Worm (Caenorhabditis elegans): ENCODE data around the gene pept-1.

pept-1 gene

ce11 chrX:6435812-6436211, 20.9 kb upstream of the pept-1 start:
- TF ChIP-seq R02D3.7 (tag; optimal IDR thresholded peaks at IDR 0.05) (no peak), sea-2 (GFP tag; optimal IDR thresholded peaks at IDR 0.05) (no peak), nhr-28 (tag; optimal IDR thresholded peaks at IDR 0.05) (no peak), tbx-2 (tag; optimal IDR thresholded peaks at IDR 0.05) (no peak)

ce11 chrX:6437545-6437944, 19.1 kb upstream of the pept-1 start, which contains the start of gene K10C2.8:
K10C2.8 (minus strand) TSS chrX:6437645.
- TF ChIP-seq lsy-12 (tag; optimal IDR thresholded peaks at IDR 0.05) (no peak), ceh-9 (tag; optimal IDR thresholded peaks at IDR 0.05) (no peak), R02D3.7 (tag; optimal IDR thresholded peaks at IDR 0.05) (no peak), nhr-76 (tag; optimal IDR thresholded peaks at IDR 0.05) (no peak), mml-1 (tag; optimal IDR thresholded peaks at IDR 0.05) (no peak), eor-1 (tag; optimal IDR thresholded peaks at IDR 0.05) (no peak), hmg-11 (tag; optimal IDR thresholded peaks at IDR 0.05) (no peak), ama-1 (optimal IDR thresholded peaks at IDR 0.05) (no peak)

DNA sequence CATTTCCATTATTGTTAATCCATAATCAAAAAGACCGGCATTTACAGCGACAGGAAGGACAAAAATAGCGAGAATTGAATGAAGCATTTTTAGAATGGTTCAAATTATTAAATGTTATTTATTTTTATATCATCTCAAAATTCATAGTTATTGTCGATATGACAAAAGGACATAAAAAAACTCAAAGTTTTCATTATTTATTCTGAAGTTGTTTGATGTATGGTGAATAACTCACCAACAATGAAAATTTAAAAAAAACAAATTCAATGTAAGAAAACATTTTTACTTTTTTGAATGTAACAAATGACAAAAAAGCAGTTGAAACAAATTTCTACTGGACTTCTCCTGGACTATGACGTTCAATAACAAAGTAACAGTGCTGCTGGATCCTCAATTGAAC, 16.2 kb upstream of the pept-1 start, which contains the start of gene K10C2.14:
K10C2.14 (minus strand) TSS at position 101 of the 400 bp plus-strand sequence.
- TF ChIP-seq R02D3.7 (tag; optimal IDR thresholded peaks at IDR 0.05) (no peak), mml-1 (tag; optimal IDR thresholded peaks at IDR 0.05) (no peak), lsy-12 (tag; optimal IDR thresholded peaks at IDR 0.05) (no peak)

DNA sequence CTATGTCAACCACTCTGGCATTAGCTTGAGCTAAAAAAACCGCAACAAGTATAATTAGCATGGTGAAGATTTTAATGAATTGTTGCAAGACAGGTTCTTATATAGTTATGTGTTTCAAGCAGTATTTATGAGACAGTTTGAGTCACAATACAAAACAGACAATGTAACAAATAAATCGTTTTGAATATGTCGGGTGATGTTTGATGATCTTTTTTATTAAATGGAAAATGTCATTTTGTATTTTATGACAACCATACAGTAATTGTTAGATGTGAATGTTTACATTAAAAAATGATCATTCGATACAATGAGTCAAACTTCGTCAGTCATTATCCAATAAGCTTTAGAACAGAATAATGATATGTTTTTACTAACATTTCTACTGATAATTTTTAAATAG, 13.3 kb upstream of the pept-1 start, which contains the start of gene K10C2.7:
K10C2.7 (minus strand) TSS at position 101 of the 400 bp plus-strand sequence.
- TF ChIP-seq ceh-9 (tag; optimal IDR thresholded peaks at IDR 0.05), result no peak

DNA sequence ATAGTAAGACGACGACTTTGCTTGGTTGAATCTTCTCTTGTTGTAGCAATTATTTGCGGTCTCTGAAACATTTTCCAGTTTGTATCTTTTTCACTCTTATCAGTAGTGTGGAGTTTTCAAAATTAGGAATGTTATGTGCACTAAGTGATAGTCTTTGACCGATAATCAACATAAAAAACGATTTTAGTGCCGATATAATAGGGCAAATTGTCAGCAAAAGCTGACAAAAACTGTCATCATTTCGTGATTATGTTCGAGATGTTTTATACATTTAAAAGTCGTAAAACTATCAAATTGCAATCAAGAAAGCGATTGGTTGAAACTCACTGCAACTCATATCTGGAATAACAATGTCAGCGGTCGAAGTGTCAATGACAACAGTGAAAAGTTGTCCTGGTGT, 11.4 kb upstream of the pept-1 start:
- no peak for TF ChIP-seq ztf-11 (tag; optimal IDR thresholded peaks at IDR 0.05)
- peak; percentile 91 for TF ChIP-seq skn-1 (tag; optimal IDR thresholded peaks at IDR 0.05)
- no peak for TF ChIP-seq nhr-76 (tag; optimal IDR thresholded peaks at IDR 0.05)
- TF ChIP-seq nhr-23 (tag; optimal IDR thresholded peaks at IDR 0.05), result no peak
- peak; percentile 86 for TF ChIP-seq elt-2 (tag; optimal IDR thresholded peaks at IDR 0.05)
- no peak for TF ChIP-seq nfya-1 (tag; optimal IDR thresholded peaks at IDR 0.05; ENCODE audit: insufficient read depth)
- no peak for TF ChIP-seq lin-15B (tag; optimal IDR thresholded peaks at IDR 0.05)
- no peak for TF ChIP-seq fos-1 (tag; optimal IDR thresholded peaks at IDR 0.05)
- TF ChIP-seq lsy-12 (tag; optimal IDR thresholded peaks at IDR 0.05), result no peak
- TF ChIP-seq egl-27 (tag; optimal IDR thresholded peaks at IDR 0.05), result no peak
- no peak for TF ChIP-seq ceh-28 (tag; optimal IDR thresholded peaks at IDR 0.05)
- peak; percentile 32 for TF ChIP-seq pqm-1 (tag; optimal IDR thresholded peaks at IDR 0.05)
- TF ChIP-seq nhr-67 (tag; optimal IDR thresholded peaks at IDR 0.05), result no peak

DNA sequence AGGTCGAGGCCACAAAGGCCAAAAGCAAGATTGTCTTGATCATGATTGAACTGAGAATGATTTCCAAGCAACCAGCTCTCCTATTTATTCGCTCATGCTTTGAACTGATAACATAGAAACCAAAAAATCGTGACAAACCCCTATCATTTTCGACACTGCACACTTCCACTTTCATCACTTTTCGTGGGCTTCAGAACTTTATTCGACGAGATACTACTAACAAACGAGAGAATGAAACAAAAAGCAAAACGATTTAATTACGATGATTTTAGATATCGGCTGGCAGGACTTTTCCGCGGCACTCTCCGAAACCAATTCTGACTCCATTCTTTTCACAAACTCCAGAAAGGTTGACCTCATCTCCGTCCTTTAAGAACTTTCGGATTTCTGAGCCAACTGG, 10.1 kb upstream of the pept-1 start, which contains the start of gene asp-14:
asp-14 (minus strand) TSS at position 101 of the 400 bp plus-strand sequence.
- TF ChIP-seq nfya-1 (tag; optimal IDR thresholded peaks at IDR 0.05; ENCODE audit: insufficient read depth) (no peak), nhr-237 (tag; optimal IDR thresholded peaks at IDR 0.05) (no peak), ztf-4 (tag; optimal IDR thresholded peaks at IDR 0.05) (no peak), elt-2 (tag; optimal IDR thresholded peaks at IDR 0.05) (peak; percentile 16), daf-12 (tag; optimal IDR thresholded peaks at IDR 0.05) (no peak), lsy-12 (tag; optimal IDR thresholded peaks at IDR 0.05) (no peak)

ce11 chrX:6448866-6449400, 7.7 kb upstream of the pept-1 start, which contains the start of gene fah-1:
fah-1 (minus strand) TSS chrX:6448916.
- TF ChIP-seq skn-1 (tag; optimal IDR thresholded peaks at IDR 0.05) (peak; percentile 20), pqm-1 (tag; optimal IDR thresholded peaks at IDR 0.05) (no peak), nhr-43 (tag; optimal IDR thresholded peaks at IDR 0.05; ENCODE audit: poor library complexity, severe bottlenecking) (peak; percentile 64), mdl-1 (tag; optimal IDR thresholded peaks at IDR 0.05) (peak; percentile 31), elt-2 (tag; optimal IDR thresholded peaks at IDR 0.05) (peak; percentile 79), ceh-28 (tag; optimal IDR thresholded peaks at IDR 0.05) (peak; percentile 71), unc-62 (GFP tag; optimal IDR thresholded peaks at IDR 0.05) (peak; percentile 34), snpc-4 (tag; optimal IDR thresholded peaks at IDR 0.05) (no peak), elt-1 (tag; optimal IDR thresholded peaks at IDR 0.05) (peak; percentile 51), jun-1 (tag; optimal IDR thresholded peaks at IDR 0.05) (peak; percentile 55), aly-2 (tag; optimal IDR thresholded peaks at IDR 0.05) (no peak), lin-39 (tag; optimal IDR thresholded peaks at IDR 0.05) (no peak), nhr-23 (tag; optimal IDR thresholded peaks at IDR 0.05) (peak; percentile 67), daf-12 (tag; optimal IDR thresholded peaks at IDR 0.05) (no peak), nhr-25 (tag; optimal IDR thresholded peaks at IDR 0.05) (peak; percentile 78), fkh-2 (tag; optimal IDR thresholded peaks at IDR 0.05) (no peak), R02D3.7 (tag; optimal IDR thresholded peaks at IDR 0.05) (no peak), elt-3 (tag; optimal IDR thresholded peaks at IDR 0.05) (peak in 2 of 3 experiments; percentile 61 to 89)

All from whole organism, L3 larva.